Fruit fly (Drosophila melanogaster): ENCODE results near the gene alphaSnap.

The alphaSnap gene

DNA sequence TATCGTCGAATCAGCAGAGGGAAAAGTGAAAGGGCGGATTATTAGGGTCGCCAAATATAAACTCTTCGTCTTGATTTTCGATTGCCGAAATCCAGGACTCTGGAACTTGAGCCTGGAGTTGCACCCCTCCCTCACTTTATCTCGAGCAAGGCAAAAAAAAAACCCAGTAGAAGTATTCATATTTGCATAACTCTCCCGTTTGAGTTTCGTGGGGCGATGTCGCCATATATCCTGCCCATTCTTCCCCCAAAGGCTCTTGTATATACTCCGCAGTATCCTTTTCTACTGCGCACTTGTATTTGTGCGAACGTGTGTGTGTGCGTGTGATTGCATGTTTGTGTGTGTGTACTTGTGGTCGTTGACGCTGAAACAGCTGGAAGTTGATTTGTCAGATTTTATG is 26.4 kb upstream of the alphaSnap start:
- TF ChIP-seq Rel (GFP tag; optimal IDR thresholded peaks at IDR 0.05) (no peak), Rel (tag; optimal IDR thresholded peaks at IDR 0.05) (no peak), Dfd (GFP tag; optimal IDR thresholded peaks at IDR 0.05) (no peak), Abd-B (GFP tag; optimal IDR thresholded peaks at IDR 0.05) (no peak), rgr (GFP tag; optimal IDR thresholded peaks at IDR 0.05) (no peak), tai (GFP tag; optimal IDR thresholded peaks at IDR 0.05) (no peak), brk (GFP tag; optimal IDR thresholded peaks at IDR 0.05) (no peak), Mio (GFP tag; optimal IDR thresholded peaks at IDR 0.05) (no peak), dsf (GFP tag; optimal IDR thresholded peaks at IDR 0.05; ENCODE audit: borderline replicate concordance) (no peak), Myc (optimal IDR thresholded peaks at IDR 0.05) (no peak), br (GFP tag; optimal IDR thresholded peaks at IDR 0.05) (no peak)

DNA sequence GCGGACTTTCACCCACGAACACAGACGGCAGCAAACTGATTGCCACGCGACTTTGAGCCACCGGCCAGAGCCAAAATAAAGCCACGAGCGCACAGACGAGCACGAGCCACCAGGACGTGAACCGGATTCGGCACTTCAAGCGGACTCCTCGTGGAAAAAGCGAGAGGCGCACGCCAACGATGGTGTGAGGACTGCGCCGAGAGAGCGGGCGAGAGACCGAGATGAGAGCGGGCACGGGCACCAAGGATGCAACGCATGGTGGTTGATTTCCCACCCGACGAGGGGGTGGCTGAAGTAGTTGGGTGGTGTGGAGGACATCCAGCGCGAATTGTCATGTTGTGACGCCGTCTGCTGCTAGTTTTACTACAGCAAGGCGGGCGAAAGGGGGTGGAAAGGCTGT is 18.3 kb upstream of the alphaSnap start, which contains the start of gene gogo:
gogo (minus strand) TSS at position 39 of the 400 bp plus-strand sequence.
- TF ChIP-seq dl (GFP tag; optimal IDR thresholded peaks at IDR 0.05; ENCODE audit: insufficient read depth in 1 of 2, partially characterized antibody in 2 of 2): peak in 1 of 2 experiments; percentile 34
- TF ChIP-seq CG32264 (GFP tag; optimal IDR thresholded peaks at IDR 0.05): no peak
- TF ChIP-seq Hr83 (GFP tag; optimal IDR thresholded peaks at IDR 0.05; ENCODE audit: poor library complexity, severe bottlenecking): no peak

DNA sequence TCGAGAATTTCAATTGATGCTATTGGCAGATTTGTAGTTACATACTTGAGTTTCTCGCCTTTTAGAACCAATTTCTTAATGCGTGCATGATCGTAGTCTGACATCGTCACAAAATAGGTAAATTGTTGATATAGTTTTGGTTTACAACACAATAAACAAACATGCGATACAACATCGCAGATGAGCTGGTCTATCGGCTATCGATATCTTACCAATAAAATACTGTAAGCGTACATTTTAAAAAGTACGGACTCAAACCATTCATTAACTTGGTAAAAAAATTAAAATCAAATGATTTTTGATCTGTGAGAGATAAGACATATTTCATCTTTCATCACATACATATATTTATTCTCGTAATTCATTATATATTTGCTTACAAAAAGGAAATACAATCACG is 16.6 kb upstream of the alphaSnap start, which contains the start of gene FRG1:
FRG1 (minus strand) TSS at position 175 of the 400 bp plus-strand sequence.
- TF ChIP-seq Abd-B (GFP tag; optimal IDR thresholded peaks at IDR 0.05): no peak
- TF ChIP-seq dsf (GFP tag; optimal IDR thresholded peaks at IDR 0.05; ENCODE audit: borderline replicate concordance): no peak
- no peak for TF ChIP-seq psq (GFP tag; optimal IDR thresholded peaks at IDR 0.05)

DNA sequence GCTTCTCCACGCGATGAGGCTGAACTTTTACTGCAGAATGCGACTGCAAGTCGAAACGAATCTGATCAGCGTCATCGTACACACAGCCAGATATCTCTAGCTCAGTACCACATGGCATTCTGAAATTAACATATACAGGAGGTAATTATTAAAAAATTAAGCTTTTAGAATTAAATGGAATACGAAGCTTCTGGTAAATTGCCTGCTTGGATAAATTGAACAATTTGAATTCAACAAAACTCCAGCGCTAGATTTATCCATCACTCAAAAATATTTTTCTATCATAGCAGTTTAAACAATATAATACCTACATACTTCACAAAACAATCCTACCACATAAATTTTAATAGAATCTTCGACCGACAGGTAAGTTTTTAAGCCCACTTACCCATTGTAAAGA is 14.3 kb upstream of the alphaSnap start, which contains the start of gene SCCRO4:
SCCRO4 (plus strand) TSS at position 301 of the 400 bp plus-strand sequence.
- TF ChIP-seq sage (GFP tag; optimal IDR thresholded peaks at IDR 0.05) (no peak), br (GFP tag; optimal IDR thresholded peaks at IDR 0.05) (no peak), Rel (GFP tag; optimal IDR thresholded peaks at IDR 0.05) (no peak), Rel (tag; optimal IDR thresholded peaks at IDR 0.05) (no peak), lola (GFP tag; optimal IDR thresholded peaks at IDR 0.05) (no peak), CG9705 (GFP tag; optimal IDR thresholded peaks at IDR 0.05) (no peak), Hr83 (GFP tag; optimal IDR thresholded peaks at IDR 0.05; ENCODE audit: poor library complexity, severe bottlenecking) (no peak), jim (GFP tag; optimal IDR thresholded peaks at IDR 0.05) (no peak), fru (GFP tag; optimal IDR thresholded peaks at IDR 0.05) (no peak), dsf (GFP tag; optimal IDR thresholded peaks at IDR 0.05; ENCODE audit: borderline replicate concordance) (no peak), Mio (GFP tag; optimal IDR thresholded peaks at IDR 0.05) (no peak), brk (GFP tag; optimal IDR thresholded peaks at IDR 0.05) (no peak), N (GFP tag; optimal IDR thresholded peaks at IDR 0.05) (no peak), h (GFP tag; optimal IDR thresholded peaks at IDR 0.05) (no peak), usp (GFP tag; optimal IDR thresholded peaks at IDR 0.05) (no peak), foxo (GFP tag; optimal IDR thresholded peaks at IDR 0.05) (no peak), woc (GFP tag; optimal IDR thresholded peaks at IDR 0.05) (no peak), psq (GFP tag; optimal IDR thresholded peaks at IDR 0.05) (no peak), Jra (GFP tag; optimal IDR thresholded peaks at IDR 0.05) (no peak), Abd-B (GFP tag; optimal IDR thresholded peaks at IDR 0.05) (no peak), Vsx2 (GFP tag; optimal IDR thresholded peaks at IDR 0.05; ENCODE audit: partially characterized antibody) (no peak)

DNA sequence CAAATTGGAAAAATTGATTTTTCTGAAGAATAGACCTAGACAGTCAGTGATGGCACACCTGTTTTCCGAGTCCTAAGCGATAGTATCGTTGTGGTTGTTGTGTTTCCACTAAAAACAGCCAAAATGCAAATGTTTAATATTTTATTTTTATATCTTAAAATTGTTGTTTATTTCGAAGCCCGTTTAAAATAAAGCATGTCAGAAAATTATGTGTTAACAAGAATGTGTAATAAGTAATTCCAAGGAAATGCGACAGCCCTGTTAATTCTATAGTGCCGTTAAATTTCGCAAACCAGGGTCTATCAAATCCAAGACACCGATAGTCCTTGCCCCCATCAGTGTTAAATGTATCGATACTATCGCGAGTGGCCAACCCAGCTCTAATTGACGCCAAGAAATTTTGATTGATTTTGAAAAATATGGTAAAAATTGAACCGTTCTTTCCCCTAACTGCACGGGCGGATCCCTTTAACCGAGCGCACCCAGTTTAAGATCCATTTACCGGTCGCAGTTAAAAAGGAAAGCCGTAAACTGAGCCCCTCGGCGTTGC is 11.3 kb upstream of the alphaSnap start, which contains the start of gene Pex23:
Pex23 (minus strand) TSS at position 61 of the 550 bp plus-strand sequence.
- TF ChIP-seq Sp1 (GFP tag; optimal IDR thresholded peaks at IDR 0.05) (peak; percentile 58), Vsx2 (GFP tag; optimal IDR thresholded peaks at IDR 0.05; ENCODE audit: partially characterized antibody) (no peak), Mio (GFP tag; optimal IDR thresholded peaks at IDR 0.05) (no peak), ey (GFP tag; optimal IDR thresholded peaks at IDR 0.05) (peak; percentile 82), N (GFP tag; optimal IDR thresholded peaks at IDR 0.05) (no peak), GATAd (GFP tag; optimal IDR thresholded peaks at IDR 0.05) (peak; percentile 70), Rel (GFP tag; optimal IDR thresholded peaks at IDR 0.05) (no peak), Rel (tag; optimal IDR thresholded peaks at IDR 0.05) (peak; percentile 32), rgr (GFP tag; optimal IDR thresholded peaks at IDR 0.05) (peak; percentile 85), h (GFP tag; optimal IDR thresholded peaks at IDR 0.05) (peak; percentile 86), lola (GFP tag; optimal IDR thresholded peaks at IDR 0.05) (no peak), dmrt93B (GFP tag; optimal IDR thresholded peaks at IDR 0.05) (no peak), brk (GFP tag; optimal IDR thresholded peaks at IDR 0.05) (no peak), sv (GFP tag; optimal IDR thresholded peaks at IDR 0.05) (peak; percentile 83), Dif (GFP tag; optimal IDR thresholded peaks at IDR 0.05; ENCODE audit: partially characterized antibody) (no peak), Jra (GFP tag; optimal IDR thresholded peaks at IDR 0.05) (peak; percentile 84), Hr83 (GFP tag; optimal IDR thresholded peaks at IDR 0.05; ENCODE audit: poor library complexity, severe bottlenecking) (peak; percentile 68), Myc (optimal IDR thresholded peaks at IDR 0.05) (peak; percentile 26), Abd-B (GFP tag; optimal IDR thresholded peaks at IDR 0.05) (no peak), usp (GFP tag; optimal IDR thresholded peaks at IDR 0.05) (no peak), sage (GFP tag; optimal IDR thresholded peaks at IDR 0.05) (peak; percentile 45), tai (GFP tag; optimal IDR thresholded peaks at IDR 0.05) (no peak), dl (GFP tag; optimal IDR thresholded peaks at IDR 0.05; ENCODE audit: insufficient read depth in 1 of 2, partially characterized antibody in 2 of 2) (no peak), fru (GFP tag; optimal IDR thresholded peaks at IDR 0.05) (peak; percentile 87), Hnf4 (GFP tag; optimal IDR thresholded peaks at IDR 0.05) (no peak), psq (GFP tag; optimal IDR thresholded peaks at IDR 0.05) (peak; percentile 69), foxo (GFP tag; optimal IDR thresholded peaks at IDR 0.05) (peak in 1 of 2 experiments; percentile 84), CG9705 (GFP tag; optimal IDR thresholded peaks at IDR 0.05) (peak; percentile 58), Dfd (GFP tag; optimal IDR thresholded peaks at IDR 0.05) (no peak), HLH106 (tag; optimal IDR thresholded peaks at IDR 0.05) (peak; percentile 78), OdsH (GFP tag; optimal IDR thresholded peaks at IDR 0.05) (peak; percentile 67), br (GFP tag; optimal IDR thresholded peaks at IDR 0.05) (no peak), jim (GFP tag; optimal IDR thresholded peaks at IDR 0.05) (no peak)
